Worm (Caenorhabditis elegans): ENCODE data around the gene T23E1.1.

T23E1.1 gene

ce11 chrIV:3151061-3151460 lies at the start of gene T23E1.1:
Gene T23E1.1, plus strand, starts transcription at chrIV:3151361.
- TF ChIP-seq W03F9.2 (tag; optimal IDR thresholded peaks at IDR 0.05) (no peak), dao-5 (tag; optimal IDR thresholded peaks at IDR 0.05) (no peak), him-1 (tag; optimal IDR thresholded peaks at IDR 0.05) (no peak)

ce11 chrIV:3121060-3121459 lies 30.1 kb upstream of the T23E1.1 start:
- TF ChIP-seq W03F9.2 (tag; optimal IDR thresholded peaks at IDR 0.05) (no peak), him-1 (tag; optimal IDR thresholded peaks at IDR 0.05) (no peak), dao-5 (tag; optimal IDR thresholded peaks at IDR 0.05) (no peak)

- TF ChIP-seq W03F9.2 (tag; optimal IDR thresholded peaks at IDR 0.05) (no peak), him-1 (tag; optimal IDR thresholded peaks at IDR 0.05) (peak; percentile 2), dao-5 (tag; optimal IDR thresholded peaks at IDR 0.05) (no peak)
Observed at ce11 chrIV:3127994-3128393, 23.2 kb upstream of the T23E1.1 start.

- TF ChIP-seq him-1 (tag; optimal IDR thresholded peaks at IDR 0.05) (no peak), dao-5 (tag; optimal IDR thresholded peaks at IDR 0.05) (no peak), W03F9.2 (tag; optimal IDR thresholded peaks at IDR 0.05) (no peak)
Observed at ce11 chrIV:3131871-3132586, 19.1 kb upstream of the T23E1.1 start.

ce11 chrIV:3133099-3133817 lies 17.9 kb upstream of the T23E1.1 start, which contains the start of gene mca-3:
Gene mca-3, minus strand, starts transcription at chrIV:3133149.
- TF ChIP-seq dao-5 (tag; optimal IDR thresholded peaks at IDR 0.05) (no peak), him-1 (tag; optimal IDR thresholded peaks at IDR 0.05) (no peak), W03F9.2 (tag; optimal IDR thresholded peaks at IDR 0.05) (no peak)

ce11 chrIV:3135000-3135399 lies 16.2 kb upstream of the T23E1.1 start:
- TF ChIP-seq dao-5 (tag; optimal IDR thresholded peaks at IDR 0.05) (no peak), him-1 (tag; optimal IDR thresholded peaks at IDR 0.05) (peak; percentile 82), W03F9.2 (tag; optimal IDR thresholded peaks at IDR 0.05) (no peak)

ce11 chrIV:3136493-3136892 lies 14.7 kb upstream of the T23E1.1 start:
- TF ChIP-seq him-1 (tag; optimal IDR thresholded peaks at IDR 0.05): no peak
- no peak for TF ChIP-seq dao-5 (tag; optimal IDR thresholded peaks at IDR 0.05)
- no peak for TF ChIP-seq W03F9.2 (tag; optimal IDR thresholded peaks at IDR 0.05)

- TF ChIP-seq W03F9.2 (tag; optimal IDR thresholded peaks at IDR 0.05) (no peak), dao-5 (tag; optimal IDR thresholded peaks at IDR 0.05) (no peak), him-1 (tag; optimal IDR thresholded peaks at IDR 0.05) (no peak)
Observed at ce11 chrIV:3145587-3145986, 5.6 kb upstream of the T23E1.1 start, which contains the start of gene T23E1.3. Gene T23E1.3, plus strand, starts transcription at chrIV:3145887.

ce11 chrIV:3158175-3158574 lies 7.0 kb downstream of the T23E1.1 start:
- no peak for TF ChIP-seq dao-5 (tag; optimal IDR thresholded peaks at IDR 0.05)
- TF ChIP-seq W03F9.2 (tag; optimal IDR thresholded peaks at IDR 0.05): no peak
- TF ChIP-seq him-1 (tag; optimal IDR thresholded peaks at IDR 0.05): no peak

- TF ChIP-seq dao-5 (tag; optimal IDR thresholded peaks at IDR 0.05) (peak; percentile 15), W03F9.2 (tag; optimal IDR thresholded peaks at IDR 0.05) (peak; percentile 67), him-1 (tag; optimal IDR thresholded peaks at IDR 0.05) (peak; percentile 94)
Observed at ce11 chrIV:3160785-3161184, 9.6 kb downstream of the T23E1.1 start.

- no peak for TF ChIP-seq W03F9.2 (tag; optimal IDR thresholded peaks at IDR 0.05)
- TF ChIP-seq him-1 (tag; optimal IDR thresholded peaks at IDR 0.05): peak; percentile 15
- TF ChIP-seq dao-5 (tag; optimal IDR thresholded peaks at IDR 0.05): no peak
Observed at ce11 chrIV:3163562-3163961, 12.4 kb downstream of the T23E1.1 start.

ce11 chrIV:3165365-3165764 lies 14.2 kb downstream of the T23E1.1 start:
- TF ChIP-seq him-1 (tag; optimal IDR thresholded peaks at IDR 0.05) (no peak), W03F9.2 (tag; optimal IDR thresholded peaks at IDR 0.05) (no peak), dao-5 (tag; optimal IDR thresholded peaks at IDR 0.05) (no peak)

ce11 chrIV:3166896-3167295 lies 15.7 kb downstream of the T23E1.1 start:
- no peak for TF ChIP-seq W03F9.2 (tag; optimal IDR thresholded peaks at IDR 0.05)
- TF ChIP-seq dao-5 (tag; optimal IDR thresholded peaks at IDR 0.05): no peak
- TF ChIP-seq him-1 (tag; optimal IDR thresholded peaks at IDR 0.05): no peak

- TF ChIP-seq dao-5 (tag; optimal IDR thresholded peaks at IDR 0.05) (no peak), him-1 (tag; optimal IDR thresholded peaks at IDR 0.05) (no peak), W03F9.2 (tag; optimal IDR thresholded peaks at IDR 0.05) (no peak)
Observed at ce11 chrIV:3168656-3169216, 17.6 kb downstream of the T23E1.1 start.

All from whole organism, L4/young adult.